Worm (Caenorhabditis elegans): Measurements from ENCODE around the gene C40H1.8.

C40H1.8 gene

ce11 chrIII:9329790-9330366 is 15.4 kb downstream of the C40H1.8 start, which contains the start of gene ttr-5:
ttr-5 (plus strand) TSS chrIII:9330316.
- no peak for TF ChIP-seq ama-1 (optimal IDR thresholded peaks at IDR 0.05)
- TF ChIP-seq lin-15B (tag; optimal IDR thresholded peaks at IDR 0.05) = no peak
- TF ChIP-seq eor-1 (tag; optimal IDR thresholded peaks at IDR 0.05) = no peak
- TF ChIP-seq mml-1 (tag; optimal IDR thresholded peaks at IDR 0.05) = no peak
- no peak for TF ChIP-seq zag-1 (tag; optimal IDR thresholded peaks at IDR 0.05)
- no peak for TF ChIP-seq nhr-23 (tag; optimal IDR thresholded peaks at IDR 0.05)
- no peak for TF ChIP-seq nhr-43 (tag; optimal IDR thresholded peaks at IDR 0.05; ENCODE audit: poor library complexity, severe bottlenecking)
- no peak for TF ChIP-seq nhr-76 (tag; optimal IDR thresholded peaks at IDR 0.05)

DNA sequence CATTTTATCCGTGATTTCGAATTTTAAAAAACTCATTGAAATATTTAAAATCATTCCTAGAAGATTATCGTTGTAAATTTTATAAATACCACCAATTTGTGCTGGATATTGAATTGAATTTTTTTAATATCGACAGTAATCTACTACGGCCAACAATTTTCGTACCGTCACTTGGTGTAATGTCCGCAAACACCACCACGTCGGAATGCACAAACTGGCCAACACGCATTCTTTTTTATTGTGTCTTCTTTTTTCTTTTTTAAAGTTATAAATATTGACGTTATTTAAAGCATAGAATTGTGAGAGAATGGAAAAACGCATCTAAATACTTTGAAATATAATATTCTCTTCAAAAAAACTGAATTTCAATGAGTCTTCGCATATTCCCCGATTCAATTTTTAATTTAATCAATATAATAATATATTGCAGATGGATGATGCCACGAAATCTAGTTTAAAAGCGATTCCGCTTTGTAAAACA is 16.6 kb downstream of the C40H1.8 start, which contains the start of gene ufc-1:
TSS of gene ufc-1 (plus strand) at position 431 of the 481 bp plus-strand sequence.
- TF ChIP-seq pha-4 (tag; optimal IDR thresholded peaks at IDR 0.05) (peak; percentile 37), daf-12 (tag; optimal IDR thresholded peaks at IDR 0.05) (no peak), nfya-1 (tag; optimal IDR thresholded peaks at IDR 0.05; ENCODE audit: insufficient read depth) (peak; percentile 49)

DNA sequence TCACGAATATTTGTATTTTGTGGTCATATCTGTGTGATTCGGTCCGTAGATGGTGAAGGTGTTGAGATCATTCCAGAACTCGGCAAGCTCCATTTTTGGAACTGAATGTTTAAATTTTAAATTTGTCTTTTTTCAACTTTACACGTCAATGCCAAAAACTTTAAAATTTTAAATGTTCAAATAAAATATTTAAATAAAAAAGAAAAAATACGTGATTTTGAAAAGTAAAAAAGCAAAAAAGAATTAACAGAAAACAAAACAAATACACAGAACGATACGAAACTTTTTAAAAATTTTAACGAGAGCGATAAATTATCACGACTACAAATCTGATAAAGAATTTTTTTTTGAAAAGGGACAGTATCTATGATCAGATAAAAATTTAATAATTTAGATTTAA is 19.7 kb downstream of the C40H1.8 start, which contains the start of gene elo-4:
TSS of gene elo-4 (minus strand) at position 101 of the 400 bp plus-strand sequence.
- TF ChIP-seq elt-3 (tag; optimal IDR thresholded peaks at IDR 0.05) = no peak
- TF ChIP-seq ceh-82 (tag; optimal IDR thresholded peaks at IDR 0.05) = no peak
- TF ChIP-seq fkh-2 (tag; optimal IDR thresholded peaks at IDR 0.05) = no peak
- TF ChIP-seq daf-12 (tag; optimal IDR thresholded peaks at IDR 0.05) = no peak
- TF ChIP-seq eor-1 (tag; optimal IDR thresholded peaks at IDR 0.05) = no peak
- TF ChIP-seq ztf-4 (tag; optimal IDR thresholded peaks at IDR 0.05) = no peak
- TF ChIP-seq egl-27 (tag; optimal IDR thresholded peaks at IDR 0.05) = no peak
- no peak for TF ChIP-seq nhr-11 (tag; optimal IDR thresholded peaks at IDR 0.05)
- no peak for TF ChIP-seq unc-39 (tag; optimal IDR thresholded peaks at IDR 0.05)
- TF ChIP-seq lin-15B (tag; optimal IDR thresholded peaks at IDR 0.05) = no peak
- TF ChIP-seq fkh-10 (GFP tag; optimal IDR thresholded peaks at IDR 0.05) = no peak
- no peak for TF ChIP-seq ama-1 (optimal IDR thresholded peaks at IDR 0.05)
- TF ChIP-seq lin-39 (tag; optimal IDR thresholded peaks at IDR 0.05) = no peak
- TF ChIP-seq pqm-1 (tag; optimal IDR thresholded peaks at IDR 0.05) = no peak
- no peak for TF ChIP-seq lsy-12 (tag; optimal IDR thresholded peaks at IDR 0.05)
- TF ChIP-seq jun-1 (tag; optimal IDR thresholded peaks at IDR 0.05) = no peak
- no peak for TF ChIP-seq nhr-76 (tag; optimal IDR thresholded peaks at IDR 0.05)
- TF ChIP-seq tbx-2 (tag; optimal IDR thresholded peaks at IDR 0.05) = no peak
- TF ChIP-seq nhr-25 (tag; optimal IDR thresholded peaks at IDR 0.05) = no peak

DNA sequence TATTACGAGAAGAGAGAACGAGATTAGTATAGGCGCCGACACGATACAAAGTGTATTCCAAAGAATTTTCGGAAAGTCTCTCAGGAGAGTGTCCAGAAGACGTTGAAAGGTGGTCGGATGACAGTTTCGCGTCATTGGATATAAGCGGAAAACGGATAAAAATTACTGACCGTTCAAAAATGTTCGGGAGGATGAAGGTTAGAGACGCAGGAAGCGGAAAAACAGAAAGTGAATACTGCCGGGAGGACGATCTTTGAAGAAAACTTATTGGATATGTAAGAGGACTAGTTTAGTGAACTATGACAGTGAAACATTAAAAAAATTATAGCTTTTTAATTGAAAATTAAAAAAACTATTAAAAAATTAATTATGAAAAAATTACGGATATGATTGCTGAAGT is 20.6 kb downstream of the C40H1.8 start:
- TF ChIP-seq nhr-23 (tag; optimal IDR thresholded peaks at IDR 0.05) (peak; percentile 26), ama-1 (optimal IDR thresholded peaks at IDR 0.05) (no peak)

DNA sequence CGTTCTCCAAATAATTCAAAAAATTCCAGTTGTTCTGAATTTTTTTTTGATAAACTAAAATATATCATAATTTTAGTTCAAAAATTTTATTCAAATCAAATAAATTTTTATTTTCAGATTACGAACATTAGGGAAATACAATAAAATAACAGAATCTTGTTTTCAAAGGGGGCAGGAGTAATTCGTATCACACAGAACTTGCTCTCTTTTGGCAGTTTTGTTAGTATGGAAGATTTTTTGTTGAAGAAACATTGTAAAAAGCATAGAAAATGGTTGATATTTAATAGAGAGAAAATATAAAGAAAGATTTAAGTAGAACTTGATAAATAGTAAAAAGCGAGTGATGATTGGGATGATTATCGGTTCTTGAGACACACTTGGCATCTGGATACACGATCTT is 22.3 kb downstream of the C40H1.8 start:
- no peak for TF ChIP-seq skn-1 (tag; optimal IDR thresholded peaks at IDR 0.05)
- no peak for TF ChIP-seq nhr-237 (tag; optimal IDR thresholded peaks at IDR 0.05)
- no peak for TF ChIP-seq aly-2 (tag; optimal IDR thresholded peaks at IDR 0.05)
- TF ChIP-seq ceh-28 (tag; optimal IDR thresholded peaks at IDR 0.05) = no peak
- no peak for TF ChIP-seq nhr-12 (tag; optimal IDR thresholded peaks at IDR 0.05)
- no peak for TF ChIP-seq nhr-28 (tag; optimal IDR thresholded peaks at IDR 0.05)
- TF ChIP-seq unc-39 (tag; optimal IDR thresholded peaks at IDR 0.05) = no peak
- no peak for TF ChIP-seq lin-15B (tag; optimal IDR thresholded peaks at IDR 0.05)

- TF ChIP-seq unc-39 (tag; optimal IDR thresholded peaks at IDR 0.05) (no peak), skn-1 (tag; optimal IDR thresholded peaks at IDR 0.05) (no peak), ceh-28 (tag; optimal IDR thresholded peaks at IDR 0.05) (no peak), nhr-23 (tag; optimal IDR thresholded peaks at IDR 0.05) (no peak), nfya-1 (tag; optimal IDR thresholded peaks at IDR 0.05; ENCODE audit: insufficient read depth) (no peak), zag-1 (tag; optimal IDR thresholded peaks at IDR 0.05) (no peak), sea-2 (GFP tag; optimal IDR thresholded peaks at IDR 0.05) (no peak), nhr-28 (tag; optimal IDR thresholded peaks at IDR 0.05) (no peak)
Measured at ce11 chrIII:9337968-9338367, 23.5 kb downstream of the C40H1.8 start.
